Worm (Caenorhabditis elegans) whole organism, young adult: ENCODE data around the gene sid-1.

ENCODE experiments used
- T26A5.8 ChIP-seq: sonication (generic microtip); optimal IDR thresholded peaks from 2 replicates; lab custom pipeline; 2016; ENCODE audit warnings: missing genetic modification characterization, missing compliant biosample characterization
- dpl-1 ChIP-seq: fragments of 150-350 bp; optimal IDR thresholded peaks from 2 replicates; lab custom pipeline; 2014; ENCODE audit warnings: missing biosample characterization, missing genetic modification reagents, missing genetic modification characterization
- mxl-1 ChIP-seq: sonication (generic microtip); optimal IDR thresholded peaks from 2 replicates; lab custom pipeline; 2016; ENCODE audit warnings: missing genetic modification characterization, missing compliant biosample characterization
- nhr-90 ChIP-seq: sonication (generic microtip); optimal IDR thresholded peaks from 2 replicates; lab custom pipeline; 2016; ENCODE audit warnings: missing genotype, mild to moderate bottlenecking, missing genetic modification characterization, missing compliant biosample characterization
- tbp1 ChIP-seq: fragments of 200-800 bp; sonication (Bioruptor generic); optimal IDR thresholded peaks from 2 replicates; lab custom pipeline; 2018; ENCODE audit warnings: mild to moderate bottlenecking, missing genetic modification characterization, missing compliant biosample characterization

DNA sequence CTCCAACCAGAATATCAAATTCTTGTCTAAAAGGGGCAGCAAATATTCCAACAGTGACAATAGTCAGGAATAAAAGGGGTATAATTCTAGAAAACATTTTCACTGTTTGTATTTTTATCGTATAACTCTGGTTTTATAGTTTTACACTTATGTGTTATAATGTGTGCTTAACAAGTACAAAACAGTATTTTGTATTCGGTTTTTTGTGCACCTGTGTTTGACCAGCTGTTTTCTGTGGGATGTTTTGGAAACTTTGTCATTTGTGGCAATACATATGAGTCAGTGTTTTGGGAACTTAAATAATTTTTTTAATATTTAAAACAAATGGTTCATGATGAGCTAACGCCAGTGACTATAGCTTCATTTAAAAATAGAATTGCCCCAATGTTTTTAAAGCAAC, 26.6 kb downstream of the sid-1 start, which contains the start of gene F14F9.6:
- no peak for TF ChIP-seq mxl-1
- TF ChIP-seq T26A5.8 (tag; lab: Kevin White, UChicago): no peak
- no peak for TF ChIP-seq nhr-90
- TF ChIP-seq dpl-1 (GFP tag; lab: Kevin White, UChicago): no peak
- no peak for TF ChIP-seq tbp1 (GFP tag; lab: Kevin White, UChicago)
